Worm (Caenorhabditis elegans) whole organism, mixed stage, embryonic: Measurements from ENCODE around the gene C17A2.4.

Experiments used
- M03D4.4 ChIP-seq: sonication (generic microtip); optimal IDR thresholded peaks from 2 replicates; lab custom pipeline; 2017; ENCODE audit warnings: mild to moderate bottlenecking, missing genetic modification characterization, missing compliant biosample characterization
- blmp-1 ChIP-seq: fragments of 150-350 bp; optimal IDR thresholded peaks from 2 replicates; lab custom pipeline; 2014; ENCODE audit warnings: missing biosample characterization, missing genetic modification characterization
- ceh-43 ChIP-seq: fragments of 200-800 bp; sonication (Bioruptor generic); optimal IDR thresholded peaks from 2 replicates; lab custom pipeline; 2018; ENCODE audit warnings: mild to moderate bottlenecking, missing genetic modification characterization, moderate library complexity, missing compliant biosample characterization
- ceh-83 ChIP-seq: fragments of 200-800 bp; sonication (Bioruptor generic); optimal IDR thresholded peaks from 2 replicates; lab custom pipeline; 2018; ENCODE audit warnings: mild to moderate bottlenecking, missing genetic modification characterization, missing compliant biosample characterization
- ces-1 ChIP-seq: fragments of 150-350 bp; optimal IDR thresholded peaks from 2 replicates; lab custom pipeline; 2014; ENCODE audit warnings: missing biosample characterization, missing genetic modification reagents, missing genetic modification characterization
- cnd-1 ChIP-seq: fragments of 200-800 bp; sonication (Bioruptor generic); optimal IDR thresholded peaks from 2 replicates; lab custom pipeline; 2018; ENCODE audit warnings: mild to moderate bottlenecking, missing genetic modification characterization, missing compliant biosample characterization
- drap-1 ChIP-seq: fragments of 200-800 bp; sonication (Bioruptor generic); optimal IDR thresholded peaks from 3 replicates; lab custom pipeline; 2018; ENCODE audit warnings: mild to moderate bottlenecking, missing genetic modification characterization, missing compliant biosample characterization
- elt-1 ChIP-seq: sonication (generic microtip); optimal IDR thresholded peaks from 2 replicates; lab custom pipeline; 2017; ENCODE audit warnings: missing genetic modification characterization, mild to moderate bottlenecking, missing compliant biosample characterization, antibody characterized with exemption, moderate library complexity, borderline replicate concordance; ENCODE audit not compliant: insufficient read depth
- elt-3 ChIP-seq: fragments of 150-350 bp; optimal IDR thresholded peaks from 2 replicates; lab custom pipeline; 2014; ENCODE audit warnings: missing biosample characterization, missing genetic modification characterization
- flh-1 ChIP-seq: fragments of 200-800 bp; sonication (Bioruptor generic); optimal IDR thresholded peaks from 2 replicates; lab custom pipeline; 2018; ENCODE audit warnings: mild to moderate bottlenecking, missing genetic modification characterization, moderate library complexity, missing compliant biosample characterization
- ham-2 ChIP-seq: fragments of 200-800 bp; sonication (Bioruptor generic); optimal IDR thresholded peaks from 2 replicates; lab custom pipeline; 2018; ENCODE audit warnings: mild to moderate bottlenecking, missing genetic modification characterization, missing compliant biosample characterization
- hlh-1 ChIP-seq: fragments of 150-350 bp; optimal IDR thresholded peaks from 2 replicates; lab custom pipeline; 2014; ENCODE audit warnings: missing biosample characterization, missing genetic modification reagents, missing genetic modification characterization
- lin-13 ChIP-seq: fragments of 150-350 bp; optimal IDR thresholded peaks from 2 replicates; lab custom pipeline; 2014; ENCODE audit warnings: missing biosample characterization, missing genetic modification characterization
- lsy-2 ChIP-seq: fragments of 150-350 bp; optimal IDR thresholded peaks from 2 replicates; lab custom pipeline; 2014; ENCODE audit warnings: missing biosample characterization, missing genetic modification characterization
- mab-5 ChIP-seq: fragments of 150-350 bp; optimal IDR thresholded peaks from 2 replicates; lab custom pipeline; 2014; ENCODE audit warnings: missing biosample characterization, missing genetic modification characterization
- mep-1 ChIP-seq: fragments of 150-350 bp; optimal IDR thresholded peaks from 2 replicates; lab custom pipeline; 2017; ENCODE audit warnings: missing biosample characterization, missing genetic modification reagents, missing genetic modification characterization, inconsistent platforms
- mls-2 ChIP-seq: sonication (generic microtip); optimal IDR thresholded peaks from 2 replicates; lab custom pipeline; 2016; ENCODE audit warnings: mild to moderate bottlenecking, missing genetic modification characterization, moderate library complexity, missing compliant biosample characterization
- nhr-12 ChIP-seq: fragments of 150-350 bp; optimal IDR thresholded peaks from 2 replicates; lab custom pipeline; 2014; ENCODE audit warnings: missing biosample characterization, missing genetic modification characterization
- nhr-2 ChIP-seq: fragments of 150-350 bp; optimal IDR thresholded peaks from 2 replicates; lab custom pipeline; 2014; ENCODE audit warnings: missing biosample characterization, missing genetic modification characterization
- nhr-237 ChIP-seq: fragments of 150-350 bp; optimal IDR thresholded peaks from 2 replicates; lab custom pipeline; 2014; ENCODE audit warnings: missing biosample characterization, missing genetic modification characterization
- nhr-28 ChIP-seq: fragments of 150-350 bp; optimal IDR thresholded peaks from 2 replicates; lab custom pipeline; 2014; ENCODE audit warnings: missing biosample characterization, missing genetic modification characterization
- nhr-76 ChIP-seq: sonication (generic microtip); optimal IDR thresholded peaks from 2 replicates; lab custom pipeline; 2017; ENCODE audit warnings: missing biosample characterization, missing genetic modification characterization
- pha-4 ChIP-seq: fragments of 150-350 bp; optimal IDR thresholded peaks from 2 replicates; lab custom pipeline; 2018; ENCODE audit warnings: missing biosample characterization, missing genetic modification reagents, missing genetic modification characterization
- sem-2 ChIP-seq: fragments of 200-800 bp; sonication (Bioruptor generic); optimal IDR thresholded peaks from 2 replicates; lab custom pipeline; 2018; ENCODE audit warnings: mild to moderate bottlenecking, missing genetic modification characterization, missing compliant biosample characterization
- snpc-4 ChIP-seq: fragments of 150-350 bp; optimal IDR thresholded peaks from 2 replicates; lab custom pipeline; 2014; ENCODE audit warnings: missing biosample characterization, missing genetic modification characterization
- sptf-1 ChIP-seq: sonication (generic microtip); optimal IDR thresholded peaks from 2 replicates; lab custom pipeline; 2017; ENCODE audit warnings: mild to moderate bottlenecking, missing genetic modification characterization, moderate library complexity, missing compliant biosample characterization
- tbx-8 ChIP-seq: fragments of 200-800 bp; sonication (Bioruptor generic); optimal IDR thresholded peaks from 2 replicates; lab custom pipeline; 2018; ENCODE audit warnings: mild to moderate bottlenecking, missing genetic modification characterization, moderate library complexity, missing compliant biosample characterization
- unc-120 ChIP-seq: sonication (generic microtip); optimal IDR thresholded peaks from 2 replicates; lab custom pipeline; 2017; ENCODE audit warnings: missing genetic modification characterization, missing compliant biosample characterization; ENCODE audit not compliant: poor library complexity, severe bottlenecking
- unc-39 ChIP-seq: fragments of 150-350 bp; optimal IDR thresholded peaks from 2 replicates; lab custom pipeline; 2014; ENCODE audit warnings: missing biosample characterization, missing genetic modification characterization
- unc-62 ChIP-seq: fragments of 150-350 bp; optimal IDR thresholded peaks from 2 replicates; lab custom pipeline; 2014; ENCODE audit warnings: missing biosample characterization, missing genetic modification reagents, missing genetic modification characterization
- zip-8 ChIP-seq: fragments of 150-350 bp; optimal IDR thresholded peaks from 2 replicates; lab custom pipeline; 2014; ENCODE audit warnings: missing biosample characterization, missing genetic modification characterization

The C17A2.4 gene

ce11 chrII:3846028-3846427 is 6.4 kb downstream of the C17A2.4 start, which contains the start of gene C17A2.2:
C17A2.2 (plus strand) TSS chrII:3846328.
- TF ChIP-seq pha-4 (tag; lab: Kevin White, UChicago) (no peak), nhr-76 (tag; lab: Kevin White, UChicago) (no peak), mls-2 (no peak), unc-120 (tag; lab: Kevin White, UChicago) (no peak), mep-1 (no peak), ham-2 (GFP tag; lab: Kevin White, UChicago) (no peak), lin-13 (tag; lab: Kevin White, UChicago) (no peak), nhr-28 (tag; lab: Kevin White, UChicago) (no peak), unc-39 (no peak), lsy-2 (no peak), blmp-1 (tag; lab: Kevin White, UChicago) (no peak), drap-1 (GFP tag; lab: Kevin White, UChicago) (no peak), sptf-1 (tag; lab: Kevin White, UChicago) (no peak), nhr-2 (tag; lab: Kevin White, UChicago) (no peak)
- TF ChIP-seq, all 35 proteins: peak for 0

- TF ChIP-seq ceh-83 (GFP tag; lab: Kevin White, UChicago): no peak
- TF ChIP-seq snpc-4 (tag; lab: Kevin White, UChicago): no peak
- no peak for TF ChIP-seq drap-1 (GFP tag; lab: Kevin White, UChicago)
- no peak for TF ChIP-seq ceh-43 (GFP tag; lab: Kevin White, UChicago)
- TF ChIP-seq nhr-28 (tag; lab: Kevin White, UChicago): no peak
- TF ChIP-seq elt-1 (tag; lab: Kevin White, UChicago): no peak
- TF ChIP-seq sptf-1 (tag; lab: Kevin White, UChicago): no peak
- TF ChIP-seq hlh-1 (tag; lab: Kevin White, UChicago): no peak
- TF ChIP-seq pha-4 (tag; lab: Kevin White, UChicago): no peak
- no peak for TF ChIP-seq lsy-2
- TF ChIP-seq lin-13 (tag; lab: Kevin White, UChicago): no peak
- no peak for TF ChIP-seq mab-5
- no peak for TF ChIP-seq M03D4.4 (tag; lab: Kevin White, UChicago)
- no peak for TF ChIP-seq ces-1 (GFP tag; lab: Kevin White, UChicago)
- TF ChIP-seq nhr-12: no peak
- TF ChIP-seq unc-39: no peak
These were observed 11.0 kb downstream of the C17A2.4 start, which contains the start of gene nhr-72 for ce11 chrII:3850655-3851054. nhr-72 (minus strand) TSS chrII:3850755.

- TF ChIP-seq elt-3 (no peak), ceh-43 (GFP tag; lab: Kevin White, UChicago) (no peak), lin-13 (tag; lab: Kevin White, UChicago) (no peak), zip-8 (tag; lab: Kevin White, UChicago) (no peak), ces-1 (GFP tag; lab: Kevin White, UChicago) (no peak), flh-1 (GFP tag; lab: Kevin White, UChicago) (no peak), nhr-28 (tag; lab: Kevin White, UChicago) (no peak), nhr-237 (tag; lab: Kevin White, UChicago) (no peak), mls-2 (no peak), snpc-4 (tag; lab: Kevin White, UChicago) (no peak), blmp-1 (tag; lab: Kevin White, UChicago) (no peak), M03D4.4 (tag; lab: Kevin White, UChicago) (no peak), ceh-83 (GFP tag; lab: Kevin White, UChicago) (no peak), drap-1 (GFP tag; lab: Kevin White, UChicago) (no peak), mab-5 (no peak), elt-1 (tag; lab: Kevin White, UChicago) (no peak)
These were observed 13.0 kb downstream of the C17A2.4 start, which contains the start of gene nhr-257 for ce11 chrII:3852654-3853053. nhr-257 (plus strand) TSS chrII:3852954.

- TF ChIP-seq drap-1 (GFP tag; lab: Kevin White, UChicago) (no peak), sem-2 (GFP tag; lab: Kevin White, UChicago) (no peak), ceh-83 (GFP tag; lab: Kevin White, UChicago) (no peak), ces-1 (GFP tag; lab: Kevin White, UChicago) (no peak), mab-5 (no peak), tbx-8 (GFP tag; lab: Kevin White, UChicago) (no peak), lin-13 (tag; lab: Kevin White, UChicago) (no peak), unc-62 (GFP tag; lab: Kevin White, UChicago) (no peak), elt-1 (tag; lab: Kevin White, UChicago) (no peak), cnd-1 (tag; lab: Kevin White, UChicago) (no peak)
These were observed 21.2 kb downstream of the C17A2.4 start, which contains the start of gene oac-11 for ce11 chrII:3860826-3861225. oac-11 (minus strand) TSS chrII:3860926.
